Worm (Caenorhabditis elegans) whole organism, dauer: ENCODE data around the gene T20G5.12.

Experiments used
- unc-62 ChIP-seq: sonication (generic microtip); optimal IDR thresholded peaks from 2 replicates; lab custom pipeline; 2017; ENCODE audit warnings: missing biosample characterization, missing genetic modification reagents, missing genetic modification characterization

T20G5.12 gene

DNA sequence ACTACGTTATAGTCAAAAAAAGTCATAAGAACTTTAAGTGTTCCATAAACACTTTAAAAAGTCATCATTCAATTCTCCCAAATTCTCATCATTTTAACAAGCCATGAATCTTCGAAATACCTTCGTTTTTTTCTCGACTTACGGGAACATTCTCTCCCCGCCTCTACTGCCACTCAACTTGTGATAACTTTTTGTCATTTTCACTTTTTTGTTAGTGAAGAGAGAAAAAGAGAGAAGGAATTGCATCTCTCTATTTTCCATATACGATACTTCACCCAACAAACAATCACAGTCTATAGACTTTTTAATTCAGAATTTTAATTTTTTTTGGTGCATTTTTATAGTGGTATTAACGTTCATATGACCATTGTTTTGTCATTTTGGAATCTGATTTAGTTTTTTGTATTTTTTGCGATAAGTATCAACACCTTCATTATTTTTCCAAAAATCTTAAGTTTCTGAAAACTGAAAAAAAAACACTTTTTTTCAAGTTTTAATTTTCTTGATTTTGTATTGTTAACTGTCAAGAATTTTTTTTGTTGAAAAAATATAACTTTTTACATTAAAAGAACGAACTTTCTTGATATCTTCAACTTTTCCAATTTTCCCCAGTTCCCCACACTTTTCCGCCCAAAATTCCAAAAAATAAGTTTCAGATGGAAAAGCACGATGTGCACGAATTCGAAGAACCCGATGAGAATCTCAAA is 37.2 kb downstream of the T20G5.12 start, which contains the start of gene Y70G10A.3:
Gene Y70G10A.3, plus strand, starts transcription at position 657 of the 707 bp plus-strand sequence.
- TF ChIP-seq unc-62 (GFP tag; lab: Kevin White, UChicago), result no peak

- TF ChIP-seq unc-62 (GFP tag; lab: Kevin White, UChicago), result no peak
Observed at ce11 chrIII:10240073-10240472, 38.7 kb downstream of the T20G5.12 start.

- TF ChIP-seq unc-62 (GFP tag; lab: Kevin White, UChicago), result no peak
Observed at ce11 chrIII:10241332-10241829, 40.0 kb downstream of the T20G5.12 start.

- TF ChIP-seq unc-62 (GFP tag; lab: Kevin White, UChicago), result no peak
Observed at ce11 chrIII:10244013-10244412, 42.6 kb downstream of the T20G5.12 start.

DNA sequence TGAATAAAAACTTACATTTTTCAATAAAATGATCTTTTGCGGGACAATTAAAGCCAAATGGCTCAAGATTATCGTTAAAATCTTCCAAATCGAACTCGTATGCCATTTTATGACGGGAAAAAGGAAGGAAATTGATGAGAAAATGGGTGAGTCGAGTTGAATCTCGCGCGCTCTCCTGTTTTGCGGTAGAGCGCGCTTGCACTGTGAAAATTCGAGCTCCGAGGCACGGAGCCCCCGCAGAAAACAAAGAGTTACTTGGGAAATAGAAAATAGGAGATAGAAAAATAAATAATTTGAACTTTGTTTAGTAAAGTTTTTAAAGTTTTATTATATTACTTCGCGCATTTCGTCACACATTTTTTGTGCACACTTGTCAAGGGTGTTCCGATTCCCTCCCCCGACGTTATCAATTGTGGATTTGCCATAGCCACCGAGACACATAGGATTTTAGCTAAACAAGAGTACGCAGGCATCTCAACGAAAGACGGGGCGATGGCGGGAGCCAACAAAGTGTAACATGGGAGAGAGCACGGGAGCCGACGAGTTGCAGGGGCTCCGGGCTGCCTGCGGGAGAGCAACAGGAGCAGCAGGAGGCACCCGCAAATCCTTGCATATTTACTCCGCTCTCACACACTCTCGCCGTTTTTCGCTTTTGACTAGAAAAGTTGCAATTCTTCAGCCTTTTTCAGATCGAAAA is 47.2 kb downstream of the T20G5.12 start, which contains the start of the genes div-1 and cor-1:
Gene div-1, minus strand, starts transcription at position 119 of the 697 bp plus-strand sequence.
Gene cor-1, plus strand, starts transcription at position 671 of the 697 bp plus-strand sequence.
- TF ChIP-seq unc-62 (GFP tag; lab: Kevin White, UChicago), result no peak

ce11 chrIII:10251114-10251513 is 49.7 kb downstream of the T20G5.12 start:
- no peak for TF ChIP-seq unc-62 (GFP tag; lab: Kevin White, UChicago)
